Worm (Caenorhabditis elegans): ENCODE measurements around the gene C48B4.6.

- no peak for TF ChIP-seq zag-1 (tag; optimal IDR thresholded peaks at IDR 0.05)
- TF ChIP-seq ztf-11 (tag; optimal IDR thresholded peaks at IDR 0.05) = no peak
- TF ChIP-seq nfya-1 (tag; optimal IDR thresholded peaks at IDR 0.05; ENCODE audit: insufficient read depth) = no peak
- no peak for TF ChIP-seq mdl-1 (tag; optimal IDR thresholded peaks at IDR 0.05)
- no peak for TF ChIP-seq ama-1 (optimal IDR thresholded peaks at IDR 0.05)
- TF ChIP-seq ceh-16 (tag; optimal IDR thresholded peaks at IDR 0.05) = no peak
These were observed 46.7 kb downstream of the C48B4.6 start for ce11 chrIII:9511660-9512059.
